Worm (Caenorhabditis elegans): ENCODE results near the gene hid-1.
A peak's percentile ranks its signal among the peaks of the same experiment; 100 is the strongest.

Gene hid-1

DNA sequence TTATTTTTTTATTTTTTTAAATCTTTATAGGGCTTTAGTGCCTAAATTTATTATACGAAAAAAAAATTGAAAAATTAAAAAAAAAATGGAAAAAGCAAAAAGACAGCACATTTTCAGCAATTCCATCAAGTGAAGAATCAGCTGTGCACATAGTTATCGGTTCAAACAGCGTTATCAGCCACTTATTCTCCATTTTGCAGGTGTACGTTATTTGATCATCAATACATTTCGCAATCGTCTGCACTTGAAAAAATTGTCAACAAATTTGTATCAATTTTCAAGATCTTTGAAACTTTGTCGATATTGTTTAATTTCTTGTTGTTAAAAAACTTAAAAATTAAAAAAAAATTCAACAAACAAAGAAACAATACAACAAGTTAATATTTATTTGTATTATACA, 49.1 kb upstream of the hid-1 start (continued):
- no peak for TF ChIP-seq fos-1 (tag; optimal IDR thresholded peaks at IDR 0.05)
- no peak for TF ChIP-seq mdl-1 (tag; optimal IDR thresholded peaks at IDR 0.05)
- TF ChIP-seq lin-1 (GFP tag; IDR thresholded peaks at IDR 0.05) = no peak
- peak; percentile 59 for TF ChIP-seq dmd-6 (GFP tag; IDR thresholded peaks at IDR 0.05)
- no peak for TF ChIP-seq nhr-25 (tag; optimal IDR thresholded peaks at IDR 0.05; ENCODE audit: borderline replicate concordance, insufficient read depth)
- TF ChIP-seq nhr-76 (tag; optimal IDR thresholded peaks at IDR 0.05) = no peak
- no peak for TF ChIP-seq lsy-2 (tag; optimal IDR thresholded peaks at IDR 0.05)
- no peak for TF ChIP-seq ceh-28 (tag; optimal IDR thresholded peaks at IDR 0.05)
- TF ChIP-seq snpc-4 (tag; optimal IDR thresholded peaks at IDR 0.05) = no peak
- no peak for TF ChIP-seq nhr-111 (GFP tag; optimal IDR thresholded peaks at IDR 0.05)
- no peak for TF ChIP-seq nhr-11 (tag; optimal IDR thresholded peaks at IDR 0.05)
- TF ChIP-seq madf-9 (GFP tag; conservative IDR thresholded peaks at IDR 0.05) = no peak
- TF ChIP-seq tag-97 (GFP tag; IDR thresholded peaks at IDR 0.05) = no peak
- TF ChIP-seq F44E2.7 (GFP tag; IDR thresholded peaks at IDR 0.05) = no peak
- no peak for TF ChIP-seq zip-2 (tag; optimal IDR thresholded peaks at IDR 0.05)
- no peak for TF ChIP-seq F49E8.2 (tag; optimal IDR thresholded peaks at IDR 0.05; ENCODE audit: borderline replicate concordance)
- TF ChIP-seq rbr-2 (tag; optimal IDR thresholded peaks at IDR 0.05) = no peak
- TF ChIP-seq ZK546.5 (tag; optimal IDR thresholded peaks at IDR 0.05) = no peak

DNA sequence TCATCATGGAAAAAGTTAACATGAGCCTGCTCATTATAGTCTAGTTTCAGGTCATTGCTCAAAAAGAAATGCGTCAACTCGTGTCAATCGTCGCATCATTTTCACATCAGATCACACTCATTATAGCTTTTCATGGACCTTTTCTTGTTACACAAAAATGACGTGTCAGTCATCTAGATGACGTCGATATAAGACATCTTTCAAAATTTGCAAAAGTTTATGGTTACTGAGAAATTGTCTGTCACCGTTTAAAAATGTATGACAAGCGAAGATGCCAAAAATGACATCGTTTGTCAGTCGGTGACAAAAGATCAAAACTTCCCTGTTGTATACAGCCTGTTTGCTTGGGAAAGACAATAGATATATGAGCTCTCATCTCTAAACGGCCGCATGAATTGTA, 47.7 kb upstream of the hid-1 start:
- TF ChIP-seq duxl-1 (tag; optimal IDR thresholded peaks at IDR 0.05; ENCODE audit: poor library complexity) = no peak
- TF ChIP-seq D1046.2 (GFP tag; IDR thresholded peaks at IDR 0.05) = no peak
- TF ChIP-seq aha-1 (tag) = peak; percentile 88
- TF ChIP-seq dve-1 (tag; optimal IDR thresholded peaks at IDR 0.05; ENCODE audit: insufficient read depth) = no peak

DNA sequence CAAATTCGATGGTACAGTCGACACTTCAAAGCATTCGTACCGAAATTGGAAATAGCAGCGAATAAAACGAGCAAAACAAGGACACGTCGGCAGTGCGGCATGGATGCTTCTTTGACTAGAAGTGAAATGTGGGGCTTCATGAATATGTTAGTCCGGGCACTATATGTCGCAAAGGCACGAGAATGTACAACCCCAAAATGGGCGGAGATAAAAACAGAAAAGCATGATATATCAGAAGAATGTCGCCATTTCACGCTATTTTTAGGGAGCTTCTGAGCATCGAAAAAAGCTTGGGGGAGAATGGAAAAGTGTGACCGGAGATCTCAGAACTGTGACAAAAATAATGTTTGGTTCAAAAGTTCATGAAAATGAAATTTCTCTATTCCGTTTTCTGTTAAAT, 45.5 kb upstream of the hid-1 start, which contains the start of gene T07D1.3:
Gene T07D1.3 (minus strand): TSS at position 101 of the 400 bp plus-strand sequence.
- no peak for TF ChIP-seq zfp-3 (GFP tag; conservative IDR thresholded peaks at IDR 0.05)
- no peak for TF ChIP-seq nhr-111 (GFP tag; optimal IDR thresholded peaks at IDR 0.05)
- TF ChIP-seq lin-29 (GFP tag; IDR thresholded peaks at IDR 0.05) = no peak
- no peak for TF ChIP-seq ctbp-1 (GFP tag; IDR thresholded peaks at IDR 0.05)
- no peak for TF ChIP-seq dve-1 (tag; optimal IDR thresholded peaks at IDR 0.05; ENCODE audit: insufficient read depth)
- no peak for TF ChIP-seq arid-1 (GFP tag; conservative IDR thresholded peaks at IDR 0.05)
- TF ChIP-seq nhr-42 (GFP tag; IDR thresholded peaks at IDR 0.05) = no peak
- TF ChIP-seq ces-1 (GFP tag; optimal IDR thresholded peaks at IDR 0.05) = no peak
- TF ChIP-seq ztf-7 (tag; optimal IDR thresholded peaks at IDR 0.05) = no peak
- TF ChIP-seq duxl-1 (tag; optimal IDR thresholded peaks at IDR 0.05; ENCODE audit: poor library complexity) = no peak
- no peak for TF ChIP-seq lin-39 (tag; optimal IDR thresholded peaks at IDR 0.05)
- no peak for TF ChIP-seq daf-8 (GFP tag; IDR thresholded peaks at IDR 0.05)
- no peak for TF ChIP-seq ZK546.5 (tag; optimal IDR thresholded peaks at IDR 0.05)
- TF ChIP-seq Y75B8A.6 (GFP tag; IDR thresholded peaks at IDR 0.05) = no peak
- TF ChIP-seq Y48G9A.11 (GFP tag; IDR thresholded peaks at IDR 0.05) = no peak
- no peak for TF ChIP-seq lsy-2 (tag; optimal IDR thresholded peaks at IDR 0.05)
- TF ChIP-seq ceh-62 (tag; optimal IDR thresholded peaks at IDR 0.05) = no peak
- no peak for TF ChIP-seq jun-1 (tag; optimal IDR thresholded peaks at IDR 0.05)
- TF ChIP-seq daf-16 (GFP tag; optimal IDR thresholded peaks at IDR 0.05) = no peak
- no peak for TF ChIP-seq daf-16 (tag; optimal IDR thresholded peaks at IDR 0.05)

DNA sequence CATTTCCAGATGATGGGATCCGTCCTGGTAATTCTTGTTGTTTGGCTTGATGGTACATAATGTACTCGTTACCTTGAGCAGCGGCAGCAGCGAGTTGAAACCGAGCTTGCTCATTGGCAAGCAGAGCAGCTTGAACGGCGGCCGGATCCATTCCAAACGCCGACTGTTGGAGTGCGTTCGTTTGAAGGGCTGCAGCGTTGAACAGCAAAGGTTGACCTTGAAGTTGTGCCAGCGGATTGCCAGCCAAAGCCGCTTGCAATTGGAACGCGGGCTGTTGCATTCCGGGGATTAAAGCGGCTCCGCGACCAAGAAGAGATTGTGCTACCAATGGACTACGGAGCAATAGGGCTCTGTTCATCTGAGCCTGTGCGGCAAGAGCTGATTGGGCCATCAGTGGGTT, 42.7 kb upstream of the hid-1 start:
- TF ChIP-seq mep-1 (tag; optimal IDR thresholded peaks at IDR 0.05) = no peak
- TF ChIP-seq aha-1 (tag) = peak; percentile 33
- TF ChIP-seq ZK337.2 (GFP tag; IDR thresholded peaks at IDR 0.05) = no peak
- peak in 1 of 2 experiments; percentile 94 for TF ChIP-seq unc-62 (GFP tag; optimal IDR thresholded peaks at IDR 0.05 in 1 of 2)
- TF ChIP-seq unc-62 (tag; optimal IDR thresholded peaks at IDR 0.05) = no peak
- TF ChIP-seq set-16 (GFP tag; IDR thresholded peaks at IDR 0.05) = peak; percentile 65
- no peak for TF ChIP-seq dve-1 (tag; optimal IDR thresholded peaks at IDR 0.05; ENCODE audit: insufficient read depth)
- TF ChIP-seq hlh-30 (tag; optimal IDR thresholded peaks at IDR 0.05; ENCODE audit: insufficient read depth) = no peak
- no peak for TF ChIP-seq mdl-1 (tag; optimal IDR thresholded peaks at IDR 0.05)
- TF ChIP-seq aly-2 (tag; optimal IDR thresholded peaks at IDR 0.05) = no peak
- no peak for TF ChIP-seq ceh-28 (tag; optimal IDR thresholded peaks at IDR 0.05)
- no peak for TF ChIP-seq saeg-2 (GFP tag; IDR thresholded peaks at IDR 0.05)
- no peak for TF ChIP-seq mxl-2 (GFP tag; conservative IDR thresholded peaks at IDR 0.05)
- no peak for TF ChIP-seq T20F7.1 (GFP tag; optimal IDR thresholded peaks at IDR 0.05)
- TF ChIP-seq lim-7 (GFP tag; IDR thresholded peaks at IDR 0.05) = no peak
- TF ChIP-seq ztf-11 (tag; optimal IDR thresholded peaks at IDR 0.05) = no peak
